Fruit fly (Drosophila melanogaster) whole organism, embryonic: ENCODE measurements around the gene Tnks.

Source experiments
- BtbVII ChIP-seq: fragments of 200-800 bp; sonication (Bioruptor generic); optimal IDR thresholded peaks from 3 replicates; lab custom pipeline; 2017; ENCODE audit warnings: missing biosample characterization, mild to moderate bottlenecking, missing genetic modification characterization
- CG11398 ChIP-seq: fragments of 200-800 bp; sonication (Bioruptor generic); optimal IDR thresholded peaks from 2 replicates; lab custom pipeline; 2016; ENCODE audit warnings: missing biosample characterization, missing genetic modification characterization
- CG13287 ChIP-seq: fragments of 200-800 bp; sonication (Bioruptor generic); IDR thresholded peaks from 2 replicates; pipeline ENCODE4 v1.3.6; 2022; ENCODE audit warnings: missing biosample characterization, missing genetic modification characterization; ENCODE audit not compliant: partially characterized antibody
- CG13624 ChIP-seq: fragments of 200-800 bp; sonication (Bioruptor generic); optimal IDR thresholded peaks from 2 replicates; lab custom pipeline; 2016; ENCODE audit warnings: missing biosample characterization, missing genetic modification characterization
- CG13894 ChIP-seq: fragments of 200-800 bp; sonication (Bioruptor generic); optimal IDR thresholded peaks from 3 replicates; lab custom pipeline; 2018; ENCODE audit warnings: missing biosample characterization, mild to moderate bottlenecking, missing genetic modification characterization, moderate library complexity
- CG1603 ChIP-seq: fragments of 200-800 bp; sonication (Bioruptor generic); optimal IDR thresholded peaks from 2 replicates; lab custom pipeline; 2019; ENCODE audit warnings: missing biosample characterization, mild to moderate bottlenecking, missing genetic modification characterization, moderate library complexity
- CG16815 ChIP-seq: fragments of 200-800 bp; sonication (Bioruptor generic); optimal IDR thresholded peaks from 3 replicates; lab custom pipeline; 2017; ENCODE audit warnings: missing biosample characterization, mild to moderate bottlenecking, missing genetic modification characterization
- CG17186 ChIP-seq: fragments of 200-800 bp; sonication (Bioruptor generic); optimal IDR thresholded peaks from 3 replicates; lab custom pipeline; 2017; ENCODE audit warnings: missing biosample characterization, missing genetic modification reagents, missing genetic modification characterization
- CG1832 ChIP-seq: fragments of 200-800 bp; sonication (Bioruptor generic); optimal IDR thresholded peaks from 2 replicates; lab custom pipeline; 2017; ENCODE audit warnings: missing biosample characterization, mild to moderate bottlenecking, missing genetic modification characterization, inconsistent platforms
- CG2202 ChIP-seq: fragments of 200-800 bp; sonication (Bioruptor generic); optimal IDR thresholded peaks from 2 replicates; lab custom pipeline; 2018; ENCODE audit warnings: missing biosample characterization, mild to moderate bottlenecking, missing genetic modification characterization
- CG6683 ChIP-seq: fragments of 200-800 bp; sonication (Bioruptor generic); optimal IDR thresholded peaks from 2 replicates; lab custom pipeline; 2017; ENCODE audit warnings: missing biosample characterization, mild to moderate bottlenecking, missing genetic modification characterization, missing genetic modification reagents
- CG7357 ChIP-seq: fragments of 200-800 bp; sonication (Bioruptor generic); IDR thresholded peaks from 3 replicates; pipeline ENCODE4 v1.3.6; 2022; ENCODE audit warnings: missing biosample characterization, missing genetic modification characterization
- CG7745 ChIP-seq: fragments of 200-800 bp; sonication (Bioruptor generic); optimal IDR thresholded peaks from 2 replicates; lab custom pipeline; 2018; ENCODE audit warnings: missing biosample characterization, mild to moderate bottlenecking, missing genetic modification characterization, moderate library complexity
- CG8924 ChIP-seq: fragments of 200-800 bp; optimal IDR thresholded peaks from 3 replicates; lab custom pipeline; 2019; ENCODE audit warnings: missing biosample characterization, mild to moderate bottlenecking, missing genetic modification characterization, moderate library complexity
- Deaf1 ChIP-seq: fragments of 200-800 bp; optimal IDR thresholded peaks from 3 replicates; lab custom pipeline; 2019; ENCODE audit warnings: missing biosample characterization, mild to moderate bottlenecking, missing genetic modification characterization, moderate library complexity
- Fer1 ChIP-seq: fragments of 200-800 bp; sonication (Bioruptor generic); optimal IDR thresholded peaks from 2 replicates; lab custom pipeline; 2017; ENCODE audit warnings: missing biosample characterization, mild to moderate bottlenecking, missing genetic modification characterization
- H15 ChIP-seq: fragments of 200-800 bp; sonication (Bioruptor generic); IDR thresholded peaks from 3 replicates; pipeline ENCODE4 v1.3.6; 2022; ENCODE audit warnings: missing biosample characterization, missing genetic modification characterization
- HLHmδ ChIP-seq: fragments of 200-800 bp; sonication (Bioruptor generic); optimal IDR thresholded peaks from 2 replicates; lab custom pipeline; 2018; ENCODE audit warnings: missing biosample characterization, mild to moderate bottlenecking, missing genetic modification characterization, moderate library complexity
- Hand ChIP-seq: fragments of 200-800 bp; sonication (Bioruptor generic); optimal IDR thresholded peaks from 2 replicates; lab custom pipeline; 2017; ENCODE audit warnings: mild to moderate bottlenecking, missing biosample characterization, missing genetic modification reagents, missing genetic modification characterization
- Lpt ChIP-seq: fragments of >200 bp; optimal IDR thresholded peaks from 2 replicates; lab custom pipeline; 2018; ENCODE audit warnings: missing biosample characterization, missing genetic modification characterization
- MTF-1 ChIP-seq: fragments of 200-800 bp; sonication (Bioruptor generic); optimal IDR thresholded peaks from 2 replicates; lab custom pipeline; 2018; ENCODE audit warnings: missing biosample characterization, mild to moderate bottlenecking, missing genetic modification characterization, borderline replicate concordance
- ase ChIP-seq: fragments of 200-800 bp; sonication (Bioruptor generic); IDR thresholded peaks from 3 replicates; pipeline ENCODE4 v1.3.6; 2022; ENCODE audit warnings: missing biosample characterization, missing genetic modification characterization
- az2 ChIP-seq: fragments of 200-800 bp; sonication (Bioruptor generic); optimal IDR thresholded peaks from 3 replicates; lab custom pipeline; 2016; ENCODE audit warnings: missing biosample characterization, missing genetic modification characterization
- cato ChIP-seq: fragments of 200-800 bp; sonication (Bioruptor generic); optimal IDR thresholded peaks from 2 replicates; lab custom pipeline; 2016; ENCODE audit warnings: missing biosample characterization, missing genetic modification characterization, borderline replicate concordance
- chinmo ChIP-seq: fragments of 200-800 bp; sonication (Bioruptor generic); IDR thresholded peaks from 4 replicates; pipeline ENCODE4 v1.3.6; 2022; ENCODE audit warnings: missing biosample characterization, missing genetic modification characterization; ENCODE audit not compliant: partially characterized antibody
- crc ChIP-seq: fragments of 200-800 bp; sonication (Bioruptor generic); optimal IDR thresholded peaks from 2 replicates; lab custom pipeline; 2016; ENCODE audit warnings: missing biosample characterization, missing genetic modification characterization
- cwo ChIP-seq: fragments of 200-800 bp; sonication (Bioruptor generic); optimal IDR thresholded peaks from 3 replicates; lab custom pipeline; 2017; ENCODE audit warnings: missing biosample characterization, missing genetic modification characterization, mild to moderate bottlenecking, moderate library complexity, missing genetic modification reagents
- dysf ChIP-seq: fragments of 200-800 bp; sonication (Bioruptor generic); IDR thresholded peaks from 3 replicates; pipeline ENCODE4 v1.3.6; 2022; ENCODE audit warnings: missing biosample characterization, missing genetic modification characterization
- knrl ChIP-seq: fragments of 200-800 bp; sonication (Bioruptor generic); IDR thresholded peaks from 3 replicates; pipeline ENCODE4 v1.3.6; 2022; ENCODE audit warnings: missing biosample characterization, missing genetic modification characterization; ENCODE audit not compliant: partially characterized antibody
- lbe ChIP-seq: fragments of 200-800 bp; sonication (Bioruptor generic); optimal IDR thresholded peaks from 2 replicates; lab custom pipeline; 2016; ENCODE audit warnings: missing biosample characterization, mild to moderate bottlenecking, missing genetic modification characterization
- nmo ChIP-seq: fragments of 200-800 bp; sonication (Bioruptor generic); optimal IDR thresholded peaks from 2 replicates; lab custom pipeline; 2018; ENCODE audit warnings: missing biosample characterization, mild to moderate bottlenecking, missing genetic modification characterization, moderate library complexity
- odd ChIP-seq: fragments of 200-800 bp; sonication (Bioruptor generic); optimal IDR thresholded peaks from 2 replicates; lab custom pipeline; 2017; ENCODE audit warnings: missing biosample characterization, mild to moderate bottlenecking, missing genetic modification characterization
- onecut ChIP-seq: fragments of 200-800 bp; sonication (Bioruptor generic); IDR thresholded peaks from 2 replicates; pipeline ENCODE4 v1.3.6; 2022; ENCODE audit warnings: missing biosample characterization, missing genetic modification characterization
- phol ChIP-seq: fragments of 200-800 bp; sonication (Bioruptor generic); optimal IDR thresholded peaks from 3 replicates; lab custom pipeline; 2018; ENCODE audit warnings: missing biosample characterization, mild to moderate bottlenecking, missing genetic modification characterization, moderate library complexity
- pnt ChIP-seq: fragments of 200-800 bp; sonication (Bioruptor generic); optimal IDR thresholded peaks from 3 replicates; lab custom pipeline; 2016; ENCODE audit warnings: missing biosample characterization, missing genetic modification characterization
- pum ChIP-seq: fragments of 200-800 bp; sonication (Bioruptor generic); optimal IDR thresholded peaks from 2 replicates; lab custom pipeline; 2016; ENCODE audit warnings: missing biosample characterization, missing genetic modification characterization
- sob ChIP-seq: fragments of 200-800 bp; sonication (Bioruptor generic); IDR thresholded peaks from 2 replicates; pipeline ENCODE4 v1.3.6; 2022; ENCODE audit warnings: missing biosample characterization, missing genetic modification characterization
- sqz ChIP-seq: fragments of 200-800 bp; sonication (Bioruptor generic); optimal IDR thresholded peaks from 3 replicates; lab custom pipeline; 2018; ENCODE audit warnings: missing biosample characterization, mild to moderate bottlenecking, missing genetic modification characterization
- tin ChIP-seq: fragments of 200-800 bp; sonication (Bioruptor generic); optimal IDR thresholded peaks from 3 replicates; lab custom pipeline; 2016; ENCODE audit warnings: missing biosample characterization, missing genetic modification characterization

The Tnks gene

dm6 chr3R:25678489-25679082, 17.5 kb upstream of the Tnks start, which contains the start of the genes CG4730 and CG5039 (continued):
- no peak for TF ChIP-seq HLHmδ (GFP tag; lab: Kevin White, UChicago)
- no peak for TF ChIP-seq az2 (GFP tag; lab: Kevin White, UChicago)
- no peak for TF ChIP-seq sqz (GFP tag; lab: Kevin White, UChicago)
- TF ChIP-seq CG13287 (GFP tag; lab: Robert Waterston, UW): peak; percentile 28; the same call in 1 of the 2 replicates
- no peak for TF ChIP-seq dysf (GFP tag; lab: Robert Waterston, UW)
- no peak for TF ChIP-seq CG16815 (GFP tag; lab: Kevin White, UChicago)
- no peak for TF ChIP-seq pnt (GFP tag; lab: Kevin White, UChicago)
- 0 out of 3 replicates have a peak, but pooled peaks have one; percentile 16 for TF ChIP-seq knrl (GFP tag; lab: Robert Waterston, UW)
- no peak for TF ChIP-seq onecut (GFP tag; lab: Robert Waterston, UW)
- no peak for TF ChIP-seq CG13894 (tag; lab: Kevin White, UChicago)
- TF ChIP-seq Lpt: no peak
- TF ChIP-seq Hand (GFP tag; lab: Kevin White, UChicago): no peak
- TF ChIP-seq CG7745 (tag; lab: Kevin White, UChicago): no peak
- no peak for TF ChIP-seq CG1832 (GFP tag; lab: Kevin White, UChicago)
- no peak for TF ChIP-seq lbe (GFP tag; lab: Kevin White, UChicago)
- TF ChIP-seq nmo: no peak
- no peak for TF ChIP-seq CG6683
- no peak for TF ChIP-seq MTF-1 (GFP tag; lab: Kevin White, UChicago)
- TF ChIP-seq CG17186 (GFP tag; lab: Kevin White, UChicago): peak; percentile 37
- no peak for TF ChIP-seq ase
- TF ChIP-seq cato (GFP tag; lab: Kevin White, UChicago): no peak
- no peak for TF ChIP-seq CG11398 (GFP tag; lab: Kevin White, UChicago)
- TF ChIP-seq H15 (GFP tag; lab: Robert Waterston, UW): no peak
- peak; percentile 7 for TF ChIP-seq CG13624 (GFP tag; lab: Kevin White, UChicago)
- TF ChIP-seq BtbVII (GFP tag; lab: Kevin White, UChicago): no peak
- no peak for TF ChIP-seq CG1603 (tag; lab: Kevin White, UChicago)
- TF ChIP-seq CG8924: no peak
- peak; percentile 37 for TF ChIP-seq phol
- no peak for TF ChIP-seq cwo (GFP tag; lab: Kevin White, UChicago)
- TF ChIP-seq pum (GFP tag; lab: Kevin White, UChicago): no peak
- TF ChIP-seq crc: no peak
- TF ChIP-seq odd: no peak
- 0 out of 4 replicates have a peak, but pooled peaks have one; percentile 10 for TF ChIP-seq chinmo (GFP tag; lab: Robert Waterston, UW)

- TF ChIP-seq Deaf1 (tag; lab: Kevin White, UChicago) (peak; percentile 81), sob (GFP tag; lab: Robert Waterston, UW) (no peak), Fer1 (GFP tag; lab: Kevin White, UChicago) (no peak), tin (no peak), CG7357 (GFP tag; lab: Robert Waterston, UW) (no peak), CG2202 (tag; lab: Kevin White, UChicago) (no peak)
Observed at dm6 chr3R:25665509-25665908, 4.4 kb upstream of the Tnks start, which contains the start of gene Lgr3. Gene Lgr3, plus strand, starts transcription at chr3R:25665809.
